Worm (Caenorhabditis elegans) whole organism, L4/young adult: ENCODE data around the gene ent-7.

Experiments used
- W03F9.2 ChIP-seq: fragments of 150-350 bp; optimal IDR thresholded peaks from 2 replicates; lab custom pipeline; 2014; ENCODE audit warnings: missing biosample characterization, missing genetic modification characterization
- dao-5 ChIP-seq: sonication (generic microtip); optimal IDR thresholded peaks from 2 replicates; lab custom pipeline; 2016; ENCODE audit warnings: missing genotype, missing genetic modification characterization, moderate library complexity, missing compliant biosample characterization
- him-1 ChIP-seq: sonication (generic microtip); optimal IDR thresholded peaks from 2 replicates; lab custom pipeline; 2016; ENCODE audit warnings: missing genotype, missing genetic modification reagents, missing genetic modification characterization, missing compliant biosample characterization

The ent-7 gene

ce11 chrIV:10042881-10043280, 25.8 kb downstream of the ent-7 start, which contains the start of gene frk-1:
TSS of gene frk-1 (plus strand) at chrIV:10043181.
- TF ChIP-seq dao-5 (tag; lab: Kevin White, UChicago) (no peak), W03F9.2 (tag; lab: Kevin White, UChicago) (no peak), him-1 (tag; lab: Kevin White, UChicago) (no peak)

- no peak for TF ChIP-seq W03F9.2 (tag; lab: Kevin White, UChicago)
- TF ChIP-seq him-1 (tag; lab: Kevin White, UChicago) = no peak
- no peak for TF ChIP-seq dao-5 (tag; lab: Kevin White, UChicago)
Observed at ce11 chrIV:10046005-10046404, 28.9 kb downstream of the ent-7 start.

- TF ChIP-seq W03F9.2 (tag; lab: Kevin White, UChicago) = no peak
- no peak for TF ChIP-seq dao-5 (tag; lab: Kevin White, UChicago)
- TF ChIP-seq him-1 (tag; lab: Kevin White, UChicago) = no peak
Observed at ce11 chrIV:10047108-10047507, 30.0 kb downstream of the ent-7 start, which contains the start of gene T04B2.3. TSS of gene T04B2.3 (plus strand) at chrIV:10047408.

- TF ChIP-seq dao-5 (tag; lab: Kevin White, UChicago) (no peak), him-1 (tag; lab: Kevin White, UChicago) (no peak), W03F9.2 (tag; lab: Kevin White, UChicago) (no peak)
Observed at ce11 chrIV:10048268-10048667, 31.2 kb downstream of the ent-7 start.

ce11 chrIV:10051088-10051487, 34.0 kb downstream of the ent-7 start, which contains the start of gene T04B2.8:
TSS of gene T04B2.8 (minus strand) at chrIV:10051188.
- TF ChIP-seq W03F9.2 (tag; lab: Kevin White, UChicago) (no peak), him-1 (tag; lab: Kevin White, UChicago) (no peak), dao-5 (tag; lab: Kevin White, UChicago) (no peak)

- TF ChIP-seq W03F9.2 (tag; lab: Kevin White, UChicago) (no peak), him-1 (tag; lab: Kevin White, UChicago) (no peak), dao-5 (tag; lab: Kevin White, UChicago) (no peak)
Observed at ce11 chrIV:10053550-10053949, 36.5 kb downstream of the ent-7 start, which contains the start of gene srv-12. TSS of gene srv-12 (minus strand) at chrIV:10053650.

ce11 chrIV:10056138-10056537, 39.1 kb downstream of the ent-7 start, which contains the start of gene T04B2.7:
TSS of gene T04B2.7 (minus strand) at chrIV:10056238.
- no peak for TF ChIP-seq W03F9.2 (tag; lab: Kevin White, UChicago)
- TF ChIP-seq dao-5 (tag; lab: Kevin White, UChicago) = no peak
- TF ChIP-seq him-1 (tag; lab: Kevin White, UChicago) = no peak

ce11 chrIV:10059175-10059574, 42.1 kb downstream of the ent-7 start:
- TF ChIP-seq dao-5 (tag; lab: Kevin White, UChicago) = no peak
- TF ChIP-seq W03F9.2 (tag; lab: Kevin White, UChicago) = no peak
- TF ChIP-seq him-1 (tag; lab: Kevin White, UChicago) = no peak

ce11 chrIV:10060795-10061194, 43.7 kb downstream of the ent-7 start:
- no peak for TF ChIP-seq W03F9.2 (tag; lab: Kevin White, UChicago)
- no peak for TF ChIP-seq dao-5 (tag; lab: Kevin White, UChicago)
- TF ChIP-seq him-1 (tag; lab: Kevin White, UChicago) = no peak

ce11 chrIV:10062728-10063127, 45.7 kb downstream of the ent-7 start, which contains the start of gene ipla-7:
TSS of gene ipla-7 (minus strand) at chrIV:10062849.
- TF ChIP-seq him-1 (tag; lab: Kevin White, UChicago) = no peak
- no peak for TF ChIP-seq W03F9.2 (tag; lab: Kevin White, UChicago)
- TF ChIP-seq dao-5 (tag; lab: Kevin White, UChicago) = no peak

- no peak for TF ChIP-seq dao-5 (tag; lab: Kevin White, UChicago)
- TF ChIP-seq W03F9.2 (tag; lab: Kevin White, UChicago) = no peak
- no peak for TF ChIP-seq him-1 (tag; lab: Kevin White, UChicago)
Observed at ce11 chrIV:10063941-10064340, 46.9 kb downstream of the ent-7 start.

ce11 chrIV:10065159-10065558, 48.1 kb downstream of the ent-7 start:
- TF ChIP-seq him-1 (tag; lab: Kevin White, UChicago) = no peak
- TF ChIP-seq W03F9.2 (tag; lab: Kevin White, UChicago) = no peak
- TF ChIP-seq dao-5 (tag; lab: Kevin White, UChicago) = no peak

ce11 chrIV:10066456-10066855, 49.4 kb downstream of the ent-7 start:
- TF ChIP-seq W03F9.2 (tag; lab: Kevin White, UChicago) (no peak), dao-5 (tag; lab: Kevin White, UChicago) (no peak), him-1 (tag; lab: Kevin White, UChicago) (no peak)

ce11 chrIV:10067541-10067940, 50.5 kb downstream of the ent-7 start, which contains the start of gene cwn-2:
TSS of gene cwn-2 (plus strand) at chrIV:10067816.
- no peak for TF ChIP-seq him-1 (tag; lab: Kevin White, UChicago)
- no peak for TF ChIP-seq W03F9.2 (tag; lab: Kevin White, UChicago)
- no peak for TF ChIP-seq dao-5 (tag; lab: Kevin White, UChicago)
